Worm (Caenorhabditis elegans): ENCODE measurements around the gene W07G1.7.

DNA sequence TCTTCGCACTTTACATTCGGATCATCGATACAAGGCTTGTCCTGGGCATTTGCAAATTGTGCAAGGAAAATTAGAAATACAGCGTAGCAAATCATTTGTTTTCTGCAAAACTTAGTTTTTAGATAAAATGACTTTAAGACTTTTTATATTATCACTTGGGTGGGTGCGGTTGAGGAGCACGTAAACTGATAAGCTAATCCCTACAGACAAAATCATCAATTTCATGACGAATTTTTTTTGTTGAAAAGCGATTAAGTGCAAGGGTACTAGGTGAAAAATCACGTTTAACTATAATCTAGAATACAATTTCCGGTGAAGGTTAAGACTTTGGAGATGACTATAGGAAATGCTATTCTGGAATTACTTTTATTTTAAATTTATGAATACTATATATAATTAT is 31.3 kb upstream of the W07G1.7 start, which contains the start of gene F01D5.1:
- TF ChIP-seq ceh-22 (tag; optimal IDR thresholded peaks at IDR 0.05), result no peak
- no peak for TF ChIP-seq fkh-10 (GFP tag; optimal IDR thresholded peaks at IDR 0.05)
- no peak for TF ChIP-seq elt-4 (tag; optimal IDR thresholded peaks at IDR 0.05)
- TF ChIP-seq Y22D7AL.16 (tag; optimal IDR thresholded peaks at IDR 0.05), result no peak

Data from whole organism, late embryonic.